Fruit fly (Drosophila melanogaster) whole organism, embryonic: ENCODE data around the gene Bsg.

Experiments
- Atf6 ChIP-seq: fragments of 200-800 bp; sonication (Bioruptor generic); IDR thresholded peaks from 2 replicates; pipeline ENCODE4 v1.3.6; 2022; ENCODE audit warnings: missing biosample characterization, missing genetic modification characterization
- BtbVII ChIP-seq: fragments of 200-800 bp; sonication (Bioruptor generic); optimal IDR thresholded peaks from 3 replicates; lab custom pipeline; 2017; ENCODE audit warnings: missing biosample characterization, mild to moderate bottlenecking, missing genetic modification characterization
- CG11456 ChIP-seq: fragments of 200-800 bp; sonication (Bioruptor generic); IDR thresholded peaks from 3 replicates; pipeline ENCODE4 v1.3.6; 2022; ENCODE audit warnings: missing biosample characterization, missing genetic modification characterization
- CG12236 ChIP-seq: fragments of 200-800 bp; sonication (Bioruptor generic); optimal IDR thresholded peaks from 2 replicates; lab custom pipeline; 2016; ENCODE audit warnings: missing biosample characterization, missing genetic modification characterization
- CG1233 ChIP-seq: fragments of 200-800 bp; sonication (Bioruptor generic); optimal IDR thresholded peaks from 4 replicates; lab custom pipeline; 2018; ENCODE audit warnings: missing biosample characterization, mild to moderate bottlenecking, missing genetic modification characterization
- CG12391 ChIP-seq: fragments of 200-800 bp; sonication (Bioruptor generic); optimal IDR thresholded peaks from 3 replicates; lab custom pipeline; 2018; ENCODE audit warnings: missing biosample characterization, mild to moderate bottlenecking, missing genetic modification characterization, moderate library complexity
- CG15514 ChIP-seq: fragments of 200-800 bp; sonication (Bioruptor generic); optimal IDR thresholded peaks from 3 replicates; lab custom pipeline; 2017; ENCODE audit warnings: missing biosample characterization, missing genetic modification characterization, mild to moderate bottlenecking, moderate library complexity, missing genetic modification reagents
- CG1647 ChIP-seq: fragments of 200-800 bp; sonication (Bioruptor generic); optimal IDR thresholded peaks from 3 replicates; lab custom pipeline; 2016; ENCODE audit warnings: missing biosample characterization, missing genetic modification characterization
- CG30403 ChIP-seq: fragments of 200-800 bp; sonication (Bioruptor generic); optimal IDR thresholded peaks from 3 replicates; lab custom pipeline; 2016; ENCODE audit warnings: missing biosample characterization, missing genetic modification characterization
- CG3281 ChIP-seq: fragments of 200-800 bp; sonication (Bioruptor generic); optimal IDR thresholded peaks from 3 replicates; lab custom pipeline; 2017; ENCODE audit warnings: missing biosample characterization, mild to moderate bottlenecking, missing genetic modification characterization
- CG34376 ChIP-seq: fragments of 200-800 bp; sonication (Bioruptor generic); optimal IDR thresholded peaks from 2 replicates; lab custom pipeline; 2018; ENCODE audit warnings: missing biosample characterization, mild to moderate bottlenecking, missing genetic modification characterization
- CG4854 ChIP-seq: fragments of 200-800 bp; sonication (Bioruptor generic); optimal IDR thresholded peaks from 2 replicates; lab custom pipeline; 2016; ENCODE audit warnings: missing biosample characterization, missing genetic modification characterization, inconsistent platforms
- CG5953 ChIP-seq: fragments of 200-800 bp; sonication (Bioruptor generic); IDR thresholded peaks from 2 replicates; pipeline ENCODE4 v1.3.6; 2022; ENCODE audit warnings: missing biosample characterization, missing genetic modification characterization
- CG6791 ChIP-seq: fragments of 200-800 bp; sonication (Bioruptor generic); IDR thresholded peaks from 3 replicates; pipeline ENCODE4 v1.3.6; 2022; ENCODE audit warnings: missing biosample characterization, missing genetic modification characterization; ENCODE audit not compliant: partially characterized antibody
- CG8924 ChIP-seq: fragments of 200-800 bp; optimal IDR thresholded peaks from 3 replicates; lab custom pipeline; 2019; ENCODE audit warnings: missing biosample characterization, mild to moderate bottlenecking, missing genetic modification characterization, moderate library complexity
- Doc3 ChIP-seq: fragments of 200-800 bp; sonication (Bioruptor generic); IDR thresholded peaks from 3 replicates; pipeline ENCODE4 v1.3.6; 2022; ENCODE audit warnings: missing biosample characterization, missing genetic modification characterization; ENCODE audit not compliant: partially characterized antibody
- Elba2 ChIP-seq: fragments of 200-800 bp; sonication (Bioruptor generic); optimal IDR thresholded peaks from 3 replicates; lab custom pipeline; 2016; ENCODE audit warnings: missing biosample characterization, missing genetic modification characterization
- H2.0 ChIP-seq: fragments of 200-800 bp; sonication (Bioruptor generic); IDR thresholded peaks from 2 replicates; pipeline ENCODE4 v1.3.6; 2022; ENCODE audit warnings: missing biosample characterization, missing genetic modification characterization
- HLH3B ChIP-seq: fragments of 200-800 bp; sonication (Bioruptor generic); IDR thresholded peaks from 2 replicates; pipeline ENCODE4 v1.3.6; 2022; ENCODE audit warnings: missing biosample characterization, missing genetic modification characterization
- HLHmδ ChIP-seq: fragments of 200-800 bp; sonication (Bioruptor generic); optimal IDR thresholded peaks from 2 replicates; lab custom pipeline; 2018; ENCODE audit warnings: missing biosample characterization, mild to moderate bottlenecking, missing genetic modification characterization, moderate library complexity
- Jarid2 ChIP-seq: fragments of 200-800 bp; sonication (Bioruptor generic); optimal IDR thresholded peaks from 3 replicates; lab custom pipeline; 2017; ENCODE audit warnings: mild to moderate bottlenecking, missing biosample characterization, missing genetic modification reagents, missing genetic modification characterization
- Lhr ChIP-seq: fragments of 200-800 bp; sonication (Bioruptor generic); optimal IDR thresholded peaks from 3 replicates; lab custom pipeline; 2017; ENCODE audit warnings: mild to moderate bottlenecking, missing biosample characterization, missing genetic modification reagents, missing genetic modification characterization
- MTF-1 ChIP-seq: fragments of 200-800 bp; sonication (Bioruptor generic); optimal IDR thresholded peaks from 2 replicates; lab custom pipeline; 2018; ENCODE audit warnings: missing biosample characterization, mild to moderate bottlenecking, missing genetic modification characterization, borderline replicate concordance
- Ssrp ChIP-seq: fragments of 200-800 bp; sonication (Bioruptor generic); optimal IDR thresholded peaks from 2 replicates; lab custom pipeline; 2018; ENCODE audit warnings: missing biosample characterization, mild to moderate bottlenecking, missing genetic modification characterization, moderate library complexity
- TFAM ChIP-seq: fragments of 200-800 bp; sonication (Bioruptor generic); optimal IDR thresholded peaks from 2 replicates; lab custom pipeline; 2017; ENCODE audit warnings: missing biosample characterization, missing genetic modification characterization, inconsistent platforms
- bcd ChIP-seq: fragments of 200-800 bp; sonication (Bioruptor generic); optimal IDR thresholded peaks from 2 replicates; lab custom pipeline; 2017; ENCODE audit warnings: missing biosample characterization, mild to moderate bottlenecking, missing genetic modification characterization
- crc ChIP-seq: fragments of 200-800 bp; sonication (Bioruptor generic); optimal IDR thresholded peaks from 2 replicates; lab custom pipeline; 2016; ENCODE audit warnings: missing biosample characterization, missing genetic modification characterization
- disco-r ChIP-seq: fragments of 200-800 bp; sonication (Bioruptor generic); optimal IDR thresholded peaks from 2 replicates; lab custom pipeline; 2016; ENCODE audit warnings: missing biosample characterization, missing genetic modification characterization
- dm ChIP-seq: fragments of 200-800 bp; sonication (Bioruptor generic); optimal IDR thresholded peaks from 3 replicates; lab custom pipeline; 2016; ENCODE audit warnings: missing biosample characterization, missing genetic modification characterization
- en ChIP-seq: fragments of 200-800 bp; sonication (Bioruptor generic); optimal IDR thresholded peaks from 2 replicates; lab custom pipeline; 2016; ENCODE audit warnings: missing biosample characterization, missing genetic modification characterization
- fd102C ChIP-seq: fragments of 200-800 bp; sonication (Bioruptor generic); optimal IDR thresholded peaks from 2 replicates; lab custom pipeline; 2018; ENCODE audit warnings: missing biosample characterization, mild to moderate bottlenecking, missing genetic modification characterization, moderate library complexity
- gce ChIP-seq: fragments of 200-800 bp; sonication (Bioruptor generic); IDR thresholded peaks from 3 replicates; pipeline ENCODE4 v1.3.6; 2022; ENCODE audit warnings: missing biosample characterization, missing genetic modification characterization
- grau ChIP-seq: fragments of 200-800 bp; optimal IDR thresholded peaks from 3 replicates; lab custom pipeline; 2019; ENCODE audit warnings: missing biosample characterization, mild to moderate bottlenecking, missing genetic modification characterization, moderate library complexity
- gsb ChIP-seq: fragments of 200-800 bp; sonication (Bioruptor generic); IDR thresholded peaks from 2 replicates; pipeline ENCODE4 v1.3.6; 2022; ENCODE audit warnings: missing biosample characterization, missing genetic modification characterization
- h ChIP-seq: fragments of >200 bp; optimal IDR thresholded peaks from 2 replicates; lab custom pipeline; 2017
- hkb ChIP-seq, 2 experiments: fragments of 200-800 bp in 1 of 2; fragments of >200 bp in 1 of 2; sonication (Bioruptor generic) in 1 of 2; IDR thresholded peaks in 1 of 2; optimal IDR thresholded peaks in 1 of 2; 2 replicates each; pipeline versions ENCODE4 v1.3.6 to Lab custom; 2017 to 2022; ENCODE audit warnings: missing biosample characterization in 1 of 2, missing genetic modification characterization in 1 of 2
- lilli ChIP-seq: fragments of 200-800 bp; sonication (Bioruptor generic); optimal IDR thresholded peaks from 3 replicates; lab custom pipeline; 2016; ENCODE audit warnings: missing biosample characterization, missing genetic modification characterization
- nau ChIP-seq: fragments of 200-800 bp; sonication (Bioruptor generic); optimal IDR thresholded peaks from 3 replicates; lab custom pipeline; 2017; ENCODE audit warnings: missing biosample characterization, mild to moderate bottlenecking, missing genetic modification characterization, missing genetic modification reagents
- nerfin-2 ChIP-seq: fragments of 200-800 bp; sonication (Bioruptor generic); IDR thresholded peaks from 2 replicates; pipeline ENCODE4 v1.3.6; 2022; ENCODE audit warnings: missing biosample characterization, missing genetic modification characterization; ENCODE audit not compliant: partially characterized antibody
- p53 ChIP-seq: fragments of 200-800 bp; sonication (Bioruptor generic); optimal IDR thresholded peaks from 2 replicates; lab custom pipeline; 2016; ENCODE audit warnings: missing biosample characterization, missing genetic modification characterization
- pho ChIP-seq: fragments of 200-800 bp; sonication (Bioruptor generic); optimal IDR thresholded peaks from 2 replicates; lab custom pipeline; 2016; ENCODE audit warnings: missing biosample characterization, missing genetic modification characterization
- pum ChIP-seq: fragments of 200-800 bp; sonication (Bioruptor generic); optimal IDR thresholded peaks from 2 replicates; lab custom pipeline; 2016; ENCODE audit warnings: missing biosample characterization, missing genetic modification characterization
- sens-2 ChIP-seq: fragments of 200-800 bp; sonication (Bioruptor generic); IDR thresholded peaks from 2 replicates; pipeline ENCODE4 v1.3.6; 2022; ENCODE audit warnings: missing biosample characterization, missing genetic modification characterization
- slou ChIP-seq: fragments of 200-800 bp; sonication (Bioruptor generic); optimal IDR thresholded peaks from 3 replicates; lab custom pipeline; 2016; ENCODE audit warnings: missing biosample characterization, missing genetic modification characterization
- sob ChIP-seq: fragments of 200-800 bp; sonication (Bioruptor generic); IDR thresholded peaks from 2 replicates; pipeline ENCODE4 v1.3.6; 2022; ENCODE audit warnings: missing biosample characterization, missing genetic modification characterization
- stwl ChIP-seq: fragments of 200-800 bp; sonication (Bioruptor generic); optimal IDR thresholded peaks from 3 replicates; lab custom pipeline; 2018; ENCODE audit warnings: missing biosample characterization, mild to moderate bottlenecking, missing genetic modification characterization, moderate library complexity
- tll ChIP-seq, 2 experiments: fragments of 200-800 bp in 1 of 2; fragments of >200 bp in 1 of 2; sonication (Bioruptor generic) in 1 of 2; optimal IDR thresholded peaks; 2 replicates each; lab custom pipeline; 2017 to 2019; ENCODE audit warnings: missing biosample characterization in 2 of 2, missing genetic modification characterization in 2 of 2, mild to moderate bottlenecking in 1 of 2, moderate library complexity in 1 of 2
- toy ChIP-seq: fragments of 200-800 bp; sonication (Bioruptor generic); IDR thresholded peaks from 2 replicates; pipeline ENCODE4 v1.3.6; 2022; ENCODE audit warnings: missing biosample characterization, missing genetic modification characterization
- wdn ChIP-seq: fragments of 200-800 bp; sonication (Bioruptor generic); IDR thresholded peaks from 2 replicates; pipeline ENCODE4 v1.3.6; 2022; ENCODE audit warnings: missing biosample characterization, missing genetic modification characterization

Bsg gene

dm6 chr2L:8162307-8163024 lies 79.2 kb downstream of the Bsg start, which contains the start of gene Acbp1 (continued):
- peak; percentile 76 for TF ChIP-seq H2.0
- TF ChIP-seq sens-2 (GFP tag; lab: Robert Waterston, UW), result peak; percentile 89
- peak; percentile 89 for TF ChIP-seq CG15514 (GFP tag; lab: Kevin White, UChicago)
- peak; percentile 89 for TF ChIP-seq CG12236
- peak; percentile 100 for TF ChIP-seq CG34376
- TF ChIP-seq CG3281 (GFP tag; lab: Kevin White, UChicago), result peak; percentile 98
- peak; percentile 94 for TF ChIP-seq sob (GFP tag; lab: Robert Waterston, UW)
- peak; percentile 88 for TF ChIP-seq MTF-1 (GFP tag; lab: Kevin White, UChicago)
- TF ChIP-seq disco-r, result peak; percentile 82
- peak; percentile 96 for TF ChIP-seq pum (GFP tag; lab: Kevin White, UChicago)
- TF ChIP-seq Doc3 (GFP tag; lab: Robert Waterston, UW), result peak; percentile 80
- peak; percentile 99 for TF ChIP-seq BtbVII (GFP tag; lab: Kevin White, UChicago)
- TF ChIP-seq CG11456 (GFP tag; lab: Robert Waterston, UW), result peak; percentile 91
- TF ChIP-seq CG1233 (GFP tag; lab: Kevin White, UChicago), result peak; percentile 97
- peak; percentile 92 for TF ChIP-seq bcd
- peak; percentile 74 for TF ChIP-seq slou (GFP tag; lab: Kevin White, UChicago)
- TF ChIP-seq tll (GFP tag; optimal IDR thresholded peaks at IDR 0.05; lab: Kevin White, UChicago), result no peak
- no peak for TF ChIP-seq HLHmδ
- TF ChIP-seq CG30403 (GFP tag; lab: Kevin White, UChicago), result peak; percentile 97
- peak; percentile 91 for TF ChIP-seq dm
- TF ChIP-seq p53 (GFP tag; lab: Kevin White, UChicago), result peak; percentile 93
- TF ChIP-seq gsb (GFP tag; lab: Robert Waterston, UW), result peak; percentile 85
- peak; percentile 97 for TF ChIP-seq lilli (GFP tag; lab: Kevin White, UChicago)
- TF ChIP-seq stwl, result peak; percentile 96
- peak; percentile 91 for TF ChIP-seq Lhr (GFP tag; lab: Kevin White, UChicago)
- peak; percentile 89 for TF ChIP-seq gce (GFP tag; lab: Robert Waterston, UW)
- peak; percentile 93 for TF ChIP-seq Ssrp
- peak; percentile 88 for TF ChIP-seq CG4854 (GFP tag; lab: Kevin White, UChicago)
- peak; percentile 98 for TF ChIP-seq grau (tag; lab: Kevin White, UChicago)
- peak; percentile 78 for TF ChIP-seq CG5953 (GFP tag; lab: Robert Waterston, UW)
- peak; percentile 84 for TF ChIP-seq TFAM (GFP tag; lab: Kevin White, UChicago)
- TF ChIP-seq Elba2 (GFP tag; lab: Kevin White, UChicago), result peak; percentile 60
- peak; percentile 94 for TF ChIP-seq CG1647
- peak; percentile 75 for TF ChIP-seq CG6791
- TF ChIP-seq toy (GFP tag; lab: Robert Waterston, UW), result peak; percentile 52
- no peak for TF ChIP-seq h (lab: Kevin White, UChicago)
- peak; percentile 94 for TF ChIP-seq fd102C (GFP tag; lab: Kevin White, UChicago)
- peak; percentile 91 for TF ChIP-seq crc (GFP tag; lab: Kevin White, UChicago)
- peak; percentile 92 for TF ChIP-seq en (GFP tag; lab: Kevin White, UChicago)
- peak; percentile 97 for TF ChIP-seq pho
- no peak for TF ChIP-seq hkb (optimal IDR thresholded peaks at IDR 0.05; lab: Kevin White, UChicago)
- peak; percentile 96 for TF ChIP-seq hkb (GFP tag; IDR thresholded peaks at IDR 0.05; lab: Robert Waterston, UW)
- peak; percentile 99 for TF ChIP-seq CG12391 (tag; lab: Kevin White, UChicago)
- TF ChIP-seq wdn (GFP tag; lab: Robert Waterston, UW), result peak; percentile 86
- TF ChIP-seq nau (GFP tag; lab: Kevin White, UChicago), result peak; percentile 96
- peak; percentile 90 for TF ChIP-seq HLH3B
- no peak for TF ChIP-seq Jarid2 (GFP tag; lab: Kevin White, UChicago)
- TF ChIP-seq nerfin-2, result peak; percentile 71
- peak; percentile 94 for TF ChIP-seq Atf6 (GFP tag; lab: Robert Waterston, UW)
- TF ChIP-seq CG8924 (tag; lab: Kevin White, UChicago), result peak; percentile 99
